Fruit fly (Drosophila melanogaster): ENCODE data around the gene scaf6.
A peak's percentile ranks its signal among the peaks of the same experiment; 100 is the strongest.

Gene scaf6

dm6 chr3L:17010492-17011303, 31.7 kb downstream of the scaf6 start:
- no peak for TF ChIP-seq CG1621 (tag; optimal IDR thresholded peaks at IDR 0.05)
- TF ChIP-seq CG11294 (GFP tag; IDR thresholded peaks at IDR 0.05): no peak
- peak; percentile 13 for TF ChIP-seq CG4318 (GFP tag; optimal IDR thresholded peaks at IDR 0.05)
- TF ChIP-seq CG6276 (GFP tag; optimal IDR thresholded peaks at IDR 0.05): no peak
- TF ChIP-seq Sox15 (GFP tag; optimal IDR thresholded peaks at IDR 0.05): peak; percentile 21
- TF ChIP-seq fd85E (GFP tag; optimal IDR thresholded peaks at IDR 0.05): peak; percentile 17
- no peak for TF ChIP-seq Hr38 (GFP tag; optimal IDR thresholded peaks at IDR 0.05)
- TF ChIP-seq pdm3 (GFP tag; optimal IDR thresholded peaks at IDR 0.05): peak; percentile 17
- TF ChIP-seq eg (GFP tag; IDR thresholded peaks at IDR 0.05): no peak
- peak in 1 of 2 experiments; percentile 18 for TF ChIP-seq ss (GFP tag; optimal IDR thresholded peaks at IDR 0.05)
- peak; percentile 32 for TF ChIP-seq CG6792 (GFP tag; optimal IDR thresholded peaks at IDR 0.05)
- TF ChIP-seq vri (GFP tag; optimal IDR thresholded peaks at IDR 0.05): peak; percentile 66
- no peak for TF ChIP-seq Blimp-1 (GFP tag; optimal IDR thresholded peaks at IDR 0.05)
- TF ChIP-seq Hr4 (GFP tag; optimal IDR thresholded peaks at IDR 0.05): peak; percentile 41
- TF ChIP-seq CG7368 (GFP tag; optimal IDR thresholded peaks at IDR 0.05): no peak
- TF ChIP-seq topi (GFP tag; optimal IDR thresholded peaks at IDR 0.05): peak; percentile 28
- TF ChIP-seq CG34406 (GFP tag; optimal IDR thresholded peaks at IDR 0.05): peak; percentile 30
- TF ChIP-seq svp (GFP tag): peak; percentile 13
- TF ChIP-seq achi (GFP tag; optimal IDR thresholded peaks at IDR 0.05): no peak
- peak; percentile 77 for TF ChIP-seq esn (GFP tag; optimal IDR thresholded peaks at IDR 0.05)
- TF ChIP-seq CG6808 (GFP tag; optimal IDR thresholded peaks at IDR 0.05): no peak
- TF ChIP-seq fd59A (GFP tag; optimal IDR thresholded peaks at IDR 0.05): no peak
- peak; percentile 35 for TF ChIP-seq CG3032 (tag; optimal IDR thresholded peaks at IDR 0.05)
- peak; percentile 7 for TF ChIP-seq spab (GFP tag; optimal IDR thresholded peaks at IDR 0.05)
- TF ChIP-seq Hr39 (GFP tag; optimal IDR thresholded peaks at IDR 0.05): peak; percentile 40
- no peak for TF ChIP-seq Lpt (GFP tag; optimal IDR thresholded peaks at IDR 0.05)
- TF ChIP-seq dac (GFP tag; optimal IDR thresholded peaks at IDR 0.05): no peak
- TF ChIP-seq OdsH (GFP tag; optimal IDR thresholded peaks at IDR 0.05): peak; percentile 43
- peak; percentile 83 for TF ChIP-seq Eip78C (GFP tag)
- peak; percentile 38 for TF ChIP-seq acj6 (GFP tag; optimal IDR thresholded peaks at IDR 0.05)
- no peak for TF ChIP-seq CG8119 (GFP tag; IDR thresholded peaks at IDR 0.05)
- no peak for TF ChIP-seq CG15336 (GFP tag; IDR thresholded peaks at IDR 0.05)
- TF ChIP-seq CG32006 (GFP tag; optimal IDR thresholded peaks at IDR 0.05): peak; percentile 68
- peak; percentile 34 for TF ChIP-seq Sox102F (GFP tag; optimal IDR thresholded peaks at IDR 0.05)
- no peak for TF ChIP-seq fkh (GFP tag; optimal IDR thresholded peaks at IDR 0.05)
- TF ChIP-seq CG10631 (GFP tag; optimal IDR thresholded peaks at IDR 0.05): peak; percentile 65
- no peak for TF ChIP-seq CG9139 (GFP tag; optimal IDR thresholded peaks at IDR 0.05)
- TF ChIP-seq Met (GFP tag; optimal IDR thresholded peaks at IDR 0.05): peak; percentile 36
- no peak for TF ChIP-seq CG10669 (GFP tag; optimal IDR thresholded peaks at IDR 0.05)
- TF ChIP-seq CG16779 (tag; optimal IDR thresholded peaks at IDR 0.05): no peak
- peak; percentile 7 for TF ChIP-seq CG8319 (GFP tag; optimal IDR thresholded peaks at IDR 0.05)
- no peak for TF ChIP-seq Eip93F (GFP tag; optimal IDR thresholded peaks at IDR 0.05)
- peak; percentile 41 for TF ChIP-seq Smox (GFP tag; optimal IDR thresholded peaks at IDR 0.05)
- no peak for TF ChIP-seq cyc (GFP tag; optimal IDR thresholded peaks at IDR 0.05)
- peak; percentile 42 for TF ChIP-seq CG8632 (GFP tag; optimal IDR thresholded peaks at IDR 0.05)
- TF ChIP-seq lz (GFP tag; optimal IDR thresholded peaks at IDR 0.05): peak; percentile 55
- TF ChIP-seq salr (GFP tag; optimal IDR thresholded peaks at IDR 0.05): peak in 1 of 2 experiments; percentile 67
- TF ChIP-seq CG6163 (GFP tag; IDR thresholded peaks at IDR 0.05): peak; percentile 29; the same call in 2 of the 3 replicates
- TF ChIP-seq CG11762 (GFP tag; optimal IDR thresholded peaks at IDR 0.05; ENCODE audit: insufficient read depth): peak; percentile 21
- TF ChIP-seq dsx (GFP tag; optimal IDR thresholded peaks at IDR 0.05; ENCODE audit: poor library complexity, severe bottlenecking): no peak
